Fruit fly (Drosophila melanogaster) whole organism, embryonic: ENCODE measurements around the gene CG31776.

ENCODE experiments used
- CG10267 ChIP-seq: fragments of 200-800 bp; sonication (Bioruptor generic); optimal IDR thresholded peaks from 2 replicates; lab custom pipeline; 2018; ENCODE audit warnings: missing biosample characterization, mild to moderate bottlenecking, missing genetic modification characterization, moderate library complexity
- CG10979 ChIP-seq: fragments of 200-800 bp; sonication (Bioruptor generic); optimal IDR thresholded peaks from 2 replicates; lab custom pipeline; 2018; ENCODE audit warnings: missing biosample characterization, mild to moderate bottlenecking, missing genetic modification characterization, moderate library complexity
- CG12104 ChIP-seq: fragments of 200-800 bp; sonication (Bioruptor generic); optimal IDR thresholded peaks from 3 replicates; lab custom pipeline; 2016; ENCODE audit warnings: missing biosample characterization, missing genetic modification characterization
- CG15479 ChIP-seq: fragments of 200-800 bp; sonication (Bioruptor generic); optimal IDR thresholded peaks from 3 replicates; lab custom pipeline; 2019; ENCODE audit warnings: missing biosample characterization, mild to moderate bottlenecking, missing genetic modification characterization, moderate library complexity
- CG17361 ChIP-seq: fragments of 200-800 bp; sonication (Bioruptor generic); IDR thresholded peaks from 3 replicates; pipeline ENCODE4 v1.3.6; 2022; ENCODE audit warnings: missing biosample characterization, missing genetic modification characterization
- CG17829 ChIP-seq: fragments of 200-800 bp; optimal IDR thresholded peaks from 2 replicates; lab custom pipeline; 2019; ENCODE audit warnings: missing biosample characterization, mild to moderate bottlenecking, missing genetic modification characterization, moderate library complexity
- CG1792 ChIP-seq: fragments of 200-800 bp; sonication (Bioruptor generic); optimal IDR thresholded peaks from 2 replicates; lab custom pipeline; 2016; ENCODE audit warnings: missing biosample characterization, missing genetic modification characterization
- CG18599 ChIP-seq: fragments of 200-800 bp; sonication (Bioruptor generic); optimal IDR thresholded peaks from 3 replicates; lab custom pipeline; 2017; ENCODE audit warnings: missing biosample characterization, missing genetic modification characterization, mild to moderate bottlenecking, moderate library complexity, missing genetic modification reagents
- CG30020 ChIP-seq: fragments of 200-800 bp; optimal IDR thresholded peaks from 2 replicates; lab custom pipeline; 2019; ENCODE audit warnings: missing biosample characterization, mild to moderate bottlenecking, missing genetic modification characterization, moderate library complexity
- CG31224 ChIP-seq: fragments of 200-800 bp; sonication (Bioruptor generic); IDR thresholded peaks from 2 replicates; pipeline ENCODE4 v1.3.6; 2022; ENCODE audit warnings: missing biosample characterization, missing genetic modification characterization
- CG31441 ChIP-seq: fragments of 200-800 bp; sonication (Bioruptor generic); IDR thresholded peaks from 2 replicates; pipeline ENCODE4 v1.3.6; 2022; ENCODE audit warnings: missing biosample characterization, missing genetic modification characterization
- CG33557 ChIP-seq: fragments of 200-800 bp; sonication (Bioruptor generic); optimal IDR thresholded peaks from 2 replicates; lab custom pipeline; 2019; ENCODE audit warnings: missing biosample characterization, mild to moderate bottlenecking, missing genetic modification characterization, moderate library complexity
- CG4820 ChIP-seq: fragments of 200-800 bp; sonication (Bioruptor generic); optimal IDR thresholded peaks from 3 replicates; lab custom pipeline; 2016; ENCODE audit warnings: missing biosample characterization, missing genetic modification characterization
- CG5180 ChIP-seq: fragments of 200-800 bp; sonication (Bioruptor generic); optimal IDR thresholded peaks from 3 replicates; lab custom pipeline; 2017; ENCODE audit warnings: missing biosample characterization, missing genetic modification characterization, mild to moderate bottlenecking, moderate library complexity, missing genetic modification reagents
- CG8290 ChIP-seq, 3 experiments: fragments of 200-800 bp; sonication (Bioruptor generic); optimal IDR thresholded peaks; 2 replicates each; lab custom pipeline; 2016 to 2019; ENCODE audit warnings: missing biosample characterization in 3 of 3, missing genetic modification characterization in 3 of 3, mild to moderate bottlenecking in 2 of 3, moderate library complexity in 1 of 3
- CG9437 ChIP-seq: fragments of 200-800 bp; sonication (Bioruptor generic); optimal IDR thresholded peaks from 2 replicates; lab custom pipeline; 2018; ENCODE audit warnings: missing biosample characterization, mild to moderate bottlenecking, missing genetic modification characterization
- Chrac-16 ChIP-seq: fragments of 200-800 bp; sonication (Bioruptor generic); optimal IDR thresholded peaks from 3 replicates; lab custom pipeline; 2016; ENCODE audit warnings: missing biosample characterization, missing genetic modification characterization
- CoRest ChIP-seq: fragments of 200-800 bp; sonication (Bioruptor generic); optimal IDR thresholded peaks from 3 replicates; lab custom pipeline; 2018; ENCODE audit warnings: missing biosample characterization, mild to moderate bottlenecking, missing genetic modification characterization, moderate library complexity
- D19A ChIP-seq: fragments of 200-800 bp; optimal IDR thresholded peaks from 3 replicates; lab custom pipeline; 2019; ENCODE audit warnings: missing biosample characterization, mild to moderate bottlenecking, missing genetic modification characterization, moderate library complexity
- E2f1 ChIP-seq: fragments of 200-800 bp; sonication (Bioruptor generic); IDR thresholded peaks from 2 replicates; pipeline ENCODE4 v1.3.6; 2022; ENCODE audit warnings: missing biosample characterization, missing genetic modification characterization
- Hr3 ChIP-seq: fragments of 200-800 bp; sonication (Bioruptor generic); optimal IDR thresholded peaks from 3 replicates; lab custom pipeline; 2016; ENCODE audit warnings: missing biosample characterization, missing genetic modification characterization
- Hr51 ChIP-seq, 2 experiments: fragments of 200-800 bp; sonication (Bioruptor generic); optimal IDR thresholded peaks; 2 replicates in 1 of 2; 3 replicates in 1 of 2; lab custom pipeline; 2016 to 2018; ENCODE audit warnings: missing biosample characterization in 2 of 2, missing genetic modification characterization in 2 of 2, mild to moderate bottlenecking in 1 of 2, moderate library complexity in 1 of 2
- Mad ChIP-seq: fragments of 200-800 bp; sonication (Bioruptor generic); optimal IDR thresholded peaks from 2 replicates; lab custom pipeline; 2016; ENCODE audit warnings: missing biosample characterization, missing genetic modification characterization
- PHDP ChIP-seq: fragments of 200-800 bp; sonication (Bioruptor generic); optimal IDR thresholded peaks from 3 replicates; lab custom pipeline; 2018; ENCODE audit warnings: missing biosample characterization, mild to moderate bottlenecking, missing genetic modification characterization, moderate library complexity
- Sox100B ChIP-seq: fragments of 200-800 bp; sonication (Bioruptor generic); optimal IDR thresholded peaks from 3 replicates; lab custom pipeline; 2018; ENCODE audit warnings: missing biosample characterization, mild to moderate bottlenecking, missing genetic modification characterization
- Sox102F ChIP-seq: fragments of 200-800 bp; sonication (Bioruptor generic); optimal IDR thresholded peaks from 2 replicates; lab custom pipeline; 2018; ENCODE audit warnings: missing biosample characterization, mild to moderate bottlenecking, missing genetic modification characterization, moderate library complexity
- Stat92E ChIP-seq, 3 experiments: fragments of >200 bp in 2 of 3; fragments of 200-800 bp in 1 of 3; sonication (Bioruptor generic) in 1 of 3; optimal IDR thresholded peaks; 2 replicates each; lab custom pipeline; 2017 to 2019; ENCODE audit warnings: missing biosample characterization in 3 of 3, missing genetic modification characterization in 3 of 3, mild to moderate bottlenecking in 1 of 3, moderate library complexity in 1 of 3
- bigmax ChIP-seq: fragments of 200-800 bp; sonication (Bioruptor generic); optimal IDR thresholded peaks from 2 replicates; lab custom pipeline; 2018; ENCODE audit warnings: missing biosample characterization, mild to moderate bottlenecking, missing genetic modification characterization
- bsh ChIP-seq, 2 experiments: fragments of 200-800 bp; sonication (Bioruptor generic); optimal IDR thresholded peaks; 2 replicates each; lab custom pipeline; 2017 to 2018; ENCODE audit warnings: mild to moderate bottlenecking in 2 of 2, missing biosample characterization in 2 of 2, missing genetic modification characterization in 2 of 2, moderate library complexity in 1 of 2
- eve ChIP-seq, 2 experiments: fragments of >200 bp; optimal IDR thresholded peaks; 2 replicates each; lab custom pipeline; 2017; ENCODE audit warnings: missing biosample characterization in 2 of 2, missing genetic modification characterization in 2 of 2
- gcm ChIP-seq: fragments of 200-800 bp; sonication (Bioruptor generic); optimal IDR thresholded peaks from 2 replicates; lab custom pipeline; 2019; ENCODE audit warnings: missing biosample characterization, mild to moderate bottlenecking, missing genetic modification characterization, moderate library complexity
- gem ChIP-seq: fragments of 200-800 bp; sonication (Bioruptor generic); optimal IDR thresholded peaks from 2 replicates; lab custom pipeline; 2019; ENCODE audit warnings: missing biosample characterization, mild to moderate bottlenecking, missing genetic modification characterization, moderate library complexity
- grau ChIP-seq: fragments of 200-800 bp; optimal IDR thresholded peaks from 3 replicates; lab custom pipeline; 2019; ENCODE audit warnings: missing biosample characterization, mild to moderate bottlenecking, missing genetic modification characterization, moderate library complexity
- gsb-n ChIP-seq: fragments of 200-800 bp; sonication (Bioruptor generic); optimal IDR thresholded peaks from 3 replicates; lab custom pipeline; 2018; ENCODE audit warnings: missing biosample characterization, mild to moderate bottlenecking, missing genetic modification characterization
- hb ChIP-seq: fragments of 200-800 bp; sonication (Bioruptor generic); IDR thresholded peaks from 3 replicates; pipeline ENCODE4 v1.3.6; 2022; ENCODE audit warnings: missing biosample characterization, missing genetic modification characterization; ENCODE audit not compliant: partially characterized antibody
- hth ChIP-seq: fragments of >200 bp; optimal IDR thresholded peaks from 2 replicates; lab custom pipeline; 2017; ENCODE audit warnings: inconsistent platforms
- lola ChIP-seq, 3 experiments: fragments of >200 bp in 2 of 3; fragments of 200-800 bp in 1 of 3; sonication (Bioruptor generic) in 1 of 3; optimal IDR thresholded peaks; 2 replicates each; lab custom pipeline; 2017 to 2019; ENCODE audit warnings: missing biosample characterization in 3 of 3, missing genetic modification characterization in 3 of 3, mild to moderate bottlenecking in 1 of 3, moderate library complexity in 1 of 3
- nmo ChIP-seq: fragments of 200-800 bp; sonication (Bioruptor generic); optimal IDR thresholded peaks from 2 replicates; lab custom pipeline; 2018; ENCODE audit warnings: missing biosample characterization, mild to moderate bottlenecking, missing genetic modification characterization, moderate library complexity
- phol ChIP-seq: fragments of 200-800 bp; sonication (Bioruptor generic); optimal IDR thresholded peaks from 3 replicates; lab custom pipeline; 2018; ENCODE audit warnings: missing biosample characterization, mild to moderate bottlenecking, missing genetic modification characterization, moderate library complexity
- ranshi ChIP-seq: fragments of 200-800 bp; sonication (Bioruptor generic); IDR thresholded peaks from 2 replicates; pipeline ENCODE4 v1.3.6; 2022; ENCODE audit warnings: missing biosample characterization, missing genetic modification characterization
- row ChIP-seq: fragments of 200-800 bp; sonication (Bioruptor generic); IDR thresholded peaks from 3 replicates; pipeline ENCODE4 v1.3.6; 2022; ENCODE audit warnings: missing biosample characterization, missing genetic modification characterization
- sens ChIP-seq: fragments of 200-800 bp; sonication (Bioruptor generic); peaks from one replicate; lab custom pipeline; 2016; ENCODE audit warnings: missing biosample characterization, missing genetic modification characterization
- so ChIP-seq: fragments of 200-800 bp; sonication (Bioruptor generic); IDR thresholded peaks from 3 replicates; pipeline ENCODE4 v1.3.6; 2022; ENCODE audit warnings: missing biosample characterization, missing genetic modification characterization
- tll ChIP-seq, 2 experiments: fragments of 200-800 bp in 1 of 2; fragments of >200 bp in 1 of 2; sonication (Bioruptor generic) in 1 of 2; optimal IDR thresholded peaks; 2 replicates each; lab custom pipeline; 2017 to 2019; ENCODE audit warnings: missing biosample characterization in 2 of 2, missing genetic modification characterization in 2 of 2, mild to moderate bottlenecking in 1 of 2, moderate library complexity in 1 of 2
- unpg ChIP-seq: fragments of 200-800 bp; sonication (Bioruptor generic); optimal IDR thresholded peaks from 3 replicates; lab custom pipeline; 2018; ENCODE audit warnings: missing biosample characterization, mild to moderate bottlenecking, missing genetic modification characterization, moderate library complexity

CG31776 gene

dm6 chr2L:3437068-3437467 lies 32.9 kb upstream of the CG31776 start (continued):
- TF ChIP-seq CG15479 (GFP tag; lab: Kevin White, UChicago) (no peak), sens (GFP tag; lab: Kevin White, UChicago) (peak; percentile 95), Mad (no peak), bigmax (no peak), D19A (tag; lab: Kevin White, UChicago) (peak; percentile 31), Hr3 (GFP tag; lab: Kevin White, UChicago) (no peak), hth (lab: Kevin White, UChicago) (no peak), gcm (GFP tag; lab: Kevin White, UChicago) (peak; percentile 51), CG30020 (no peak), CG18599 (GFP tag; lab: Kevin White, UChicago) (peak; percentile 29), gem (peak; percentile 80)

- TF ChIP-seq Chrac-16 (GFP tag; lab: Kevin White, UChicago) (no peak), CG8290 (GFP tag; optimal IDR thresholded peaks at IDR 0.05; lab: Kevin White, UChicago) (peak; percentile 87), CG8290 (tag; optimal IDR thresholded peaks at IDR 0.05; lab: Kevin White, UChicago) (peak; percentile 50 to 99)
Observed at dm6 chr2L:3438078-3438477, 31.9 kb upstream of the CG31776 start.

DNA sequence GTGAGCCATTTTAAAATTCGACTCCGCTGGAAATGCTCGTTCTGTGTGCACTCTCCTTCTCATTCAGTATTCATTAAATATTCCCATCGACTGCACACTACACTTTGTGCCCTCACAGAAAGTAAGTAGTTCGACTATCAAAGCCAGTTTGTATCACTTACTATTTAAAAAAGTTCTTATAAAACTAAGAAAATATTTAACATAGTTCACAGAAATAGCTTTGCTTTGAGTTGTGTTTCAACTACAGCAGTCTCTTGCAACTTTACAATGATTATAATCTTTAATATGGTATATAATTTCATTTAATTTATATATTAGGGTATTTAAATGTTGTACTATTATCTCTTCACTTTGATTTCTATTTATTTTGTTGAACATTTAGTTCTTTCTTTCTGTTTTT lies 30.5 kb upstream of the CG31776 start:
- peak; percentile 30 for TF ChIP-seq CG10267 (tag; lab: Kevin White, UChicago)
- peak; percentile 23 for TF ChIP-seq CoRest (tag; lab: Kevin White, UChicago)
- peak; percentile 52 for TF ChIP-seq nmo (GFP tag; lab: Kevin White, UChicago)
- TF ChIP-seq row: peak; percentile 52
- TF ChIP-seq CG17361 (GFP tag; lab: Robert Waterston, UW): peak; percentile 14; the same call in 1 of the 3 replicates
- TF ChIP-seq Hr51 (GFP tag; optimal IDR thresholded peaks at IDR 0.05; lab: Kevin White, UChicago): peak in 1 of 2 experiments; percentile 11
- no peak for TF ChIP-seq hb
- no peak for TF ChIP-seq CG1792
- TF ChIP-seq Sox102F (GFP tag; lab: Kevin White, UChicago): peak; percentile 10
- TF ChIP-seq grau (tag; lab: Kevin White, UChicago): peak; percentile 26
- TF ChIP-seq CG17829: peak; percentile 36
- peak; percentile 49 for TF ChIP-seq phol (tag; lab: Kevin White, UChicago)
- TF ChIP-seq CG31224 (GFP tag; lab: Robert Waterston, UW): no peak
- peak; percentile 36; the same call in 1 of the 2 replicates for TF ChIP-seq CG31441 (GFP tag; lab: Robert Waterston, UW)
- TF ChIP-seq PHDP (tag; lab: Kevin White, UChicago): peak; percentile 24
- peak; percentile 53 for TF ChIP-seq gsb-n
- TF ChIP-seq CG5180: no peak
- TF ChIP-seq Sox100B: peak; percentile 20
- TF ChIP-seq bsh (GFP tag; optimal IDR thresholded peaks at IDR 0.05; lab: Kevin White, UChicago): peak in 1 of 2 experiments; percentile 54
- TF ChIP-seq Stat92E (GFP tag; optimal IDR thresholded peaks at IDR 0.05; lab: Kevin White, UChicago): peak in 1 of 3 experiments; percentile 50
- no peak for TF ChIP-seq gcm (GFP tag; lab: Kevin White, UChicago)
- no peak for TF ChIP-seq tll (GFP tag; optimal IDR thresholded peaks at IDR 0.05; lab: Kevin White, UChicago)
- peak; percentile 70 for TF ChIP-seq gem
- no peak for TF ChIP-seq ranshi (GFP tag; lab: Robert Waterston, UW)
- TF ChIP-seq CG33557 (GFP tag; lab: Kevin White, UChicago): peak; percentile 31
- TF ChIP-seq CG9437 (GFP tag; lab: Kevin White, UChicago): peak; percentile 10
- TF ChIP-seq D19A (tag; lab: Kevin White, UChicago): peak; percentile 98
- no peak for TF ChIP-seq CG12104 (GFP tag; lab: Kevin White, UChicago)
- peak in 1 of 3 experiments; percentile 70 for TF ChIP-seq lola (GFP tag; optimal IDR thresholded peaks at IDR 0.05; lab: Kevin White, UChicago)
- TF ChIP-seq E2f1 (GFP tag; lab: Robert Waterston, UW): no peak
- peak in 1 of 2 experiments; percentile 2 for TF ChIP-seq eve (GFP tag; optimal IDR thresholded peaks at IDR 0.05; lab: Kevin White, UChicago)
- peak; percentile 41 for TF ChIP-seq unpg (GFP tag; lab: Kevin White, UChicago)
- no peak for TF ChIP-seq CG15479 (GFP tag; lab: Kevin White, UChicago)
- peak; percentile 63 for TF ChIP-seq CG10979 (tag; lab: Kevin White, UChicago)
- no peak for TF ChIP-seq so (GFP tag; lab: Robert Waterston, UW)
- no peak for TF ChIP-seq CG4820 (GFP tag; lab: Kevin White, UChicago)
